Worm (Caenorhabditis elegans) whole organism, dauer: ENCODE results near the gene R166.2.

ENCODE experiments used
- unc-62 ChIP-seq: sonication (generic microtip); optimal IDR thresholded peaks from 2 replicates; lab custom pipeline; 2017; ENCODE audit warnings: missing biosample characterization, missing genetic modification reagents, missing genetic modification characterization

R166.2 gene

ce11 chrII:10545924-10546783 lies 8.7 kb upstream of the R166.2 start:
- no peak for TF ChIP-seq unc-62 (GFP tag; lab: Kevin White, UChicago)

- TF ChIP-seq unc-62 (GFP tag; lab: Kevin White, UChicago), result no peak
These were observed 7.7 kb upstream of the R166.2 start for ce11 chrII:10545213-10545612.

ce11 chrII:10544374-10544908 lies 7.0 kb upstream of the R166.2 start:
- TF ChIP-seq unc-62 (GFP tag; lab: Kevin White, UChicago), result no peak

- TF ChIP-seq unc-62 (GFP tag; lab: Kevin White, UChicago), result no peak
These were observed 6.1 kb upstream of the R166.2 start for ce11 chrII:10543457-10544137.

- no peak for TF ChIP-seq unc-62 (GFP tag; lab: Kevin White, UChicago)
These were observed 5.4 kb upstream of the R166.2 start for ce11 chrII:10542654-10543456.

ce11 chrII:10541923-10542486 lies 4.5 kb upstream of the R166.2 start, which contains the start of gene pro-1:
pro-1 (minus strand) TSS chrII:10541996.
- TF ChIP-seq unc-62 (GFP tag; lab: Kevin White, UChicago), result no peak

ce11 chrII:10539232-10539631 lies 1.8 kb upstream of the R166.2 start, which contains the start of gene R166.3:
R166.3 (minus strand) TSS chrII:10539332.
- no peak for TF ChIP-seq unc-62 (GFP tag; lab: Kevin White, UChicago)

- TF ChIP-seq unc-62 (GFP tag; lab: Kevin White, UChicago), result no peak
These were observed 517 bp upstream of the R166.2 start for ce11 chrII:10537988-10538387.

- no peak for TF ChIP-seq unc-62 (GFP tag; lab: Kevin White, UChicago)
These were observed 3.5 kb downstream of the R166.2 start for ce11 chrII:10533985-10534384.

ce11 chrII:10531604-10532003 lies 5.9 kb downstream of the R166.2 start:
- TF ChIP-seq unc-62 (GFP tag; lab: Kevin White, UChicago), result no peak

- no peak for TF ChIP-seq unc-62 (GFP tag; lab: Kevin White, UChicago)
These were observed 6.6 kb downstream of the R166.2 start for ce11 chrII:10530907-10531306.

- TF ChIP-seq unc-62 (GFP tag; lab: Kevin White, UChicago), result no peak
These were observed 8.2 kb downstream of the R166.2 start for ce11 chrII:10529218-10529751.

ce11 chrII:10527649-10528134 lies 9.8 kb downstream of the R166.2 start, which contains the start of gene mab-10:
mab-10 (plus strand) TSS chrII:10528084.
- TF ChIP-seq unc-62 (GFP tag; lab: Kevin White, UChicago), result no peak

- TF ChIP-seq unc-62 (GFP tag; lab: Kevin White, UChicago), result no peak
These were observed 12.3 kb downstream of the R166.2 start for ce11 chrII:10525134-10525533.

ce11 chrII:10524374-10524773 lies 13.1 kb downstream of the R166.2 start, which contains the start of gene F59B10.6:
F59B10.6 (minus strand) TSS chrII:10524474.
- TF ChIP-seq unc-62 (GFP tag; lab: Kevin White, UChicago), result no peak
